Worm (Caenorhabditis elegans) whole organism, L4 larva: Measurements from ENCODE around the gene oac-15.

ENCODE experiments used
- D1046.2 ChIP-seq: fragments of 200-800 bp; sonication (Bioruptor generic); IDR thresholded peaks from 2 replicates; pipeline ENCODE4 v1.3.6; 2022; ENCODE audit warnings: missing genetic modification characterization, missing compliant biosample characterization
- F26F4.8 ChIP-seq: fragments of 200-800 bp; sonication (Bioruptor generic); conservative IDR thresholded peaks from 2 replicates; pipeline ENCODE4 v1.3.6; 2022; ENCODE audit warnings: missing genetic modification characterization, missing compliant biosample characterization
- F49E8.2 ChIP-seq: sonication (generic microtip); optimal IDR thresholded peaks from 2 replicates; lab custom pipeline; 2016; ENCODE audit warnings: missing compliant biosample characterization, mild to moderate bottlenecking, missing genetic modification characterization, borderline replicate concordance
- T26A8.4 ChIP-seq: fragments of 200-800 bp; sonication (Bioruptor generic); IDR thresholded peaks from 2 replicates; pipeline ENCODE4 v1.3.6; 2022; ENCODE audit warnings: missing genetic modification characterization, missing compliant biosample characterization
- Y48G9A.11 ChIP-seq: fragments of 200-800 bp; sonication (Bioruptor generic); IDR thresholded peaks from 2 replicates; pipeline ENCODE4 v1.3.6; 2022; ENCODE audit warnings: missing genetic modification reagents, missing genetic modification characterization, missing compliant biosample characterization
- Y5F2A.4 ChIP-seq: fragments of 200-800 bp; sonication (Bioruptor generic); optimal IDR thresholded peaks from 2 replicates; lab custom pipeline; 2018; ENCODE audit warnings: mild to moderate bottlenecking, missing genetic modification characterization, missing compliant biosample characterization
- Y75B8A.6 ChIP-seq: fragments of 200-800 bp; sonication (Bioruptor generic); IDR thresholded peaks from 2 replicates; pipeline ENCODE4 v1.3.6; 2022; ENCODE audit warnings: missing genetic modification reagents, missing genetic modification characterization, missing compliant biosample characterization
- aly-2 ChIP-seq: sonication (generic microtip); optimal IDR thresholded peaks from 2 replicates; lab custom pipeline; 2018; ENCODE audit warnings: missing biosample characterization, missing genetic modification characterization
- arid-1 ChIP-seq: fragments of 200-800 bp; sonication (Bioruptor generic); conservative IDR thresholded peaks from 2 replicates; pipeline ENCODE4 v1.3.6; 2022; ENCODE audit warnings: missing genetic modification reagents, missing genetic modification characterization, missing compliant biosample characterization
- attf-4 ChIP-seq: sonication (generic microtip); optimal IDR thresholded peaks from 3 replicates; lab custom pipeline; 2017; ENCODE audit warnings: missing biosample characterization, missing genetic modification characterization
- ceh-32 ChIP-seq: sonication (generic microtip); optimal IDR thresholded peaks from 2 replicates; lab custom pipeline; 2016; ENCODE audit warnings: mild to moderate bottlenecking, missing genetic modification characterization, missing compliant biosample characterization; ENCODE audit not compliant: poor library complexity
- ces-1 ChIP-seq: fragments of 150-350 bp; sonication (generic microtip); optimal IDR thresholded peaks from 4 replicates; lab custom pipeline; 2014; ENCODE audit warnings: missing biosample characterization, missing genetic modification reagents, missing genetic modification characterization
- cey-2 ChIP-seq: sonication (generic microtip); optimal IDR thresholded peaks from 3 replicates; lab custom pipeline; 2017; ENCODE audit warnings: missing genetic modification characterization, mild to moderate bottlenecking, missing compliant biosample characterization, antibody characterized with exemption, borderline replicate concordance; ENCODE audit not compliant: insufficient read depth
- daf-8 ChIP-seq: fragments of 200-800 bp; sonication (Bioruptor generic); IDR thresholded peaks from 2 replicates; pipeline ENCODE4 v1.3.6; 2022; ENCODE audit warnings: missing genetic modification characterization, missing compliant biosample characterization
- dmd-6 ChIP-seq: fragments of 200-800 bp; sonication (Bioruptor generic); IDR thresholded peaks from 2 replicates; pipeline ENCODE4 v1.3.6; 2022; ENCODE audit warnings: missing genetic modification reagents, missing genetic modification characterization, missing compliant biosample characterization
- dmd-9 ChIP-seq: fragments of 200-800 bp; sonication (Bioruptor generic); IDR thresholded peaks from 2 replicates; pipeline ENCODE4 v1.3.6; 2022; ENCODE audit warnings: missing genetic modification reagents, missing genetic modification characterization, missing compliant biosample characterization
- duxl-1 ChIP-seq: sonication (generic microtip); optimal IDR thresholded peaks from 2 replicates; lab custom pipeline; 2016; ENCODE audit warnings: mild to moderate bottlenecking, missing genetic modification characterization, moderate library complexity, missing compliant biosample characterization; ENCODE audit not compliant: poor library complexity
- dve-1 ChIP-seq: sonication (generic microtip); optimal IDR thresholded peaks from 2 replicates; lab custom pipeline; 2017; ENCODE audit warnings: antibody characterized with exemption, mild to moderate bottlenecking, missing genetic modification characterization, missing compliant biosample characterization; ENCODE audit not compliant: insufficient read depth
- egl-43 ChIP-seq: fragments of 200-800 bp; sonication (Bioruptor generic); IDR thresholded peaks from 2 replicates; pipeline ENCODE4 v1.3.6; 2022; ENCODE audit warnings: missing genetic modification reagents, missing genetic modification characterization, missing compliant biosample characterization
- fos-1 ChIP-seq: fragments of 150-350 bp; optimal IDR thresholded peaks from 2 replicates; lab custom pipeline; 2014; ENCODE audit warnings: missing biosample characterization, missing genetic modification characterization
- hlh-11 ChIP-seq: fragments of 200-800 bp; sonication (Bioruptor generic); optimal IDR thresholded peaks from 2 replicates; lab custom pipeline; 2018; ENCODE audit warnings: mild to moderate bottlenecking, missing genetic modification characterization, missing compliant biosample characterization
- hmg-1.1 ChIP-seq: fragments of 200-800 bp; sonication (Bioruptor generic); IDR thresholded peaks from 2 replicates; pipeline ENCODE4 v1.3.6; 2022; ENCODE audit warnings: missing genetic modification reagents, missing genetic modification characterization, missing compliant biosample characterization
- lim-7 ChIP-seq: fragments of 200-800 bp; sonication (Bioruptor generic); IDR thresholded peaks from 2 replicates; pipeline ENCODE4 v1.3.6; 2022; ENCODE audit warnings: missing genetic modification characterization, missing compliant biosample characterization
- lin-1 ChIP-seq: fragments of 200-800 bp; sonication (Bioruptor generic); IDR thresholded peaks from 2 replicates; pipeline ENCODE4 v1.3.6; 2022; ENCODE audit warnings: missing genetic modification reagents, missing genetic modification characterization, missing compliant biosample characterization
- lin-15B ChIP-seq: fragments of 150-350 bp; sonication (generic microtip); optimal IDR thresholded peaks from 3 replicates; lab custom pipeline; 2014; ENCODE audit warnings: missing biosample characterization, missing genetic modification characterization
- lin-39 ChIP-seq: fragments of 150-350 bp; optimal IDR thresholded peaks from 2 replicates; lab custom pipeline; 2014; ENCODE audit warnings: missing biosample characterization, missing genetic modification reagents, missing genetic modification characterization
- mdt-29 ChIP-seq: fragments of 200-800 bp; sonication (Bioruptor generic); IDR thresholded peaks from 2 replicates; pipeline ENCODE4 v1.3.6; 2022; ENCODE audit warnings: missing genetic modification reagents, missing genetic modification characterization, missing compliant biosample characterization
- mes-2 ChIP-seq: sonication (generic microtip); optimal IDR thresholded peaks from 2 replicates; lab custom pipeline; 2016; ENCODE audit warnings: missing genotype, mild to moderate bottlenecking, missing genetic modification characterization, missing compliant biosample characterization; ENCODE audit not compliant: poor library complexity, severe bottlenecking
- nhr-25 ChIP-seq: sonication (generic microtip); optimal IDR thresholded peaks from 2 replicates; lab custom pipeline; 2017; ENCODE audit warnings: missing genetic modification characterization, mild to moderate bottlenecking, missing compliant biosample characterization, antibody characterized with exemption, moderate library complexity, borderline replicate concordance; ENCODE audit not compliant: insufficient read depth
- nhr-28 ChIP-seq: fragments of 150-350 bp; optimal IDR thresholded peaks from 2 replicates; lab custom pipeline; 2014; ENCODE audit warnings: missing biosample characterization, missing genetic modification characterization
- nhr-48 ChIP-seq: sonication (generic microtip); optimal IDR thresholded peaks from 2 replicates; lab custom pipeline; 2016; ENCODE audit warnings: mild to moderate bottlenecking, missing genetic modification characterization, missing compliant biosample characterization
- nhr-6 ChIP-seq: fragments of 150-350 bp; optimal IDR thresholded peaks from 2 replicates; lab custom pipeline; 2014; ENCODE audit warnings: missing biosample characterization, missing genetic modification characterization
- php-3 ChIP-seq: fragments of 200-800 bp; sonication (Bioruptor generic); IDR thresholded peaks from 2 replicates; pipeline ENCODE4 v1.3.6; 2022; ENCODE audit warnings: missing genetic modification reagents, missing genetic modification characterization, missing compliant biosample characterization
- pqm-1 ChIP-seq: sonication (generic microtip); optimal IDR thresholded peaks from 2 replicates; lab custom pipeline; 2017; ENCODE audit warnings: missing biosample characterization, missing genetic modification characterization
- tag-97 ChIP-seq: fragments of 200-800 bp; sonication (Bioruptor generic); IDR thresholded peaks from 2 replicates; pipeline ENCODE4 v1.3.6; 2022; ENCODE audit warnings: missing genetic modification characterization, missing compliant biosample characterization
- unc-39 ChIP-seq: sonication (generic microtip); optimal IDR thresholded peaks from 2 replicates; lab custom pipeline; 2017; ENCODE audit warnings: missing biosample characterization, missing genetic modification characterization
- unc-62 ChIP-seq, 3 experiments: fragments of 150-350 bp in 1 of 3; sonication (generic microtip); optimal IDR thresholded peaks in 2 of 3; peaks in 1 of 3; 1 replicate in 1 of 3; 2 replicates in 2 of 3; lab custom pipeline; 2014 to 2017; ENCODE audit warnings: missing biosample characterization in 3 of 3, missing genetic modification characterization in 3 of 3, missing genetic modification reagents in 3 of 3, missing genotype in 1 of 3
- zag-1 ChIP-seq: fragments of 150-350 bp; optimal IDR thresholded peaks from 2 replicates; lab custom pipeline; 2014; ENCODE audit warnings: missing biosample characterization, missing genetic modification characterization

The oac-15 gene

ce11 chrV:16233624-16234023, 23.9 kb upstream of the oac-15 start, which contains the start of gene clec-233:
Gene clec-233, plus strand, starts transcription at chrV:16233924.
- no peak for TF ChIP-seq nhr-25 (tag; lab: Kevin White, UChicago)
- no peak for TF ChIP-seq Y75B8A.6 (GFP tag; lab: Robert Waterston, UW)
- no peak for TF ChIP-seq T26A8.4
- no peak for TF ChIP-seq duxl-1 (tag; lab: Kevin White, UChicago)
- no peak for TF ChIP-seq dmd-9
- TF ChIP-seq zag-1 (tag; lab: Kevin White, UChicago) = no peak
- TF ChIP-seq tag-97 (GFP tag; lab: Robert Waterston, UW) = no peak
- no peak for TF ChIP-seq dve-1 (tag; lab: Kevin White, UChicago)
- no peak for TF ChIP-seq F49E8.2 (tag; lab: Kevin White, UChicago)
- TF ChIP-seq fos-1 = no peak
- no peak for TF ChIP-seq hmg-1.1 (GFP tag; lab: Robert Waterston, UW)
- TF ChIP-seq hlh-11 (tag; lab: Kevin White, UChicago) = no peak
- TF ChIP-seq daf-8 (GFP tag; lab: Robert Waterston, UW) = no peak

DNA sequence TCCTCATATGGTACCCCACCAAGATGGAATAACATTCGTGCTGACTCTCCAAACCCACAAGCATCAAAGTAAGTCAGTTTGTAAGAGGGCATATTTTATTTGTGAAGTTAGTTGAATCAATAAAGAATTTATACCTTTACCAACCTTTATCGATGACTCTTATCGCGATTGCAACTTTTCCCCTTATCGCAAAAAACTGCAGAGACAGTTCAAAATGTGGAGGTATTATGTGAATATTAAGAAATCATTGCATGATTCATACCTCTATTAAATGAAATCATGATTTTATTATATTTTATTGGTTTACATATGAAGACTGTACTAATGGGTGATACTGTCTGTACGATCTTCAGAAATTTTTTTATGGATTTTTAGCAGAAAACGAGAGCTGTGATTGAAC, 22.4 kb upstream of the oac-15 start, which contains the start of gene gst-22:
gst-22 (minus strand) TSS at position 103 of the 400 bp plus-strand sequence.
- TF ChIP-seq hlh-11 (tag; lab: Kevin White, UChicago) = peak; percentile 24
- no peak for TF ChIP-seq F26F4.8 (GFP tag; lab: Robert Waterston, UW)
- TF ChIP-seq nhr-48 (tag; lab: Kevin White, UChicago) = no peak
- no peak for TF ChIP-seq cey-2 (tag; lab: Kevin White, UChicago)
- TF ChIP-seq nhr-28 (tag; lab: Kevin White, UChicago) = peak; percentile 44
- no peak for TF ChIP-seq Y5F2A.4 (GFP tag; lab: Kevin White, UChicago)
- peak; percentile 82 for TF ChIP-seq pqm-1 (tag; lab: Kevin White, UChicago)
- no peak for TF ChIP-seq attf-4 (tag; lab: Kevin White, UChicago)
- TF ChIP-seq ces-1 = no peak
- TF ChIP-seq dmd-6 (GFP tag; lab: Robert Waterston, UW) = peak; percentile 82
- TF ChIP-seq nhr-6 (tag; lab: Kevin White, UChicago) = no peak
- TF ChIP-seq php-3 (GFP tag; lab: Robert Waterston, UW) = peak; percentile 87
- TF ChIP-seq unc-39 = no peak

- no peak for TF ChIP-seq daf-8 (GFP tag; lab: Robert Waterston, UW)
- no peak for TF ChIP-seq nhr-25 (tag; lab: Kevin White, UChicago)
- TF ChIP-seq lim-7 (GFP tag; lab: Robert Waterston, UW) = no peak
- TF ChIP-seq arid-1 (GFP tag; lab: Robert Waterston, UW) = no peak
- TF ChIP-seq lin-39 = no peak
- TF ChIP-seq egl-43 (GFP tag; lab: Robert Waterston, UW) = no peak
- no peak for TF ChIP-seq aly-2 (tag; lab: Kevin White, UChicago)
- no peak for TF ChIP-seq lin-15B (tag; lab: Kevin White, UChicago)
- TF ChIP-seq mdt-29 (GFP tag; lab: Robert Waterston, UW) = no peak
- no peak for TF ChIP-seq mes-2 (tag; lab: Kevin White, UChicago)
- TF ChIP-seq, all 104 proteins: peak for 0
Observed at ce11 chrV:16229896-16230295, 20.2 kb upstream of the oac-15 start, which contains the start of the genes F21H7.2 and F21H7.12. Gene F21H7.2, minus strand, starts transcription at chrV:16229996. Gene F21H7.12, plus strand, starts transcription at chrV:16230165.

ce11 chrV:16229439-16229838, 19.7 kb upstream of the oac-15 start:
- peak in 1 of 2 experiments; percentile 97 for TF ChIP-seq unc-62 (GFP tag; optimal IDR thresholded peaks at IDR 0.05 in 1 of 2; lab: Kevin White, UChicago)
- no peak for TF ChIP-seq unc-62 (tag; optimal IDR thresholded peaks at IDR 0.05; lab: Kevin White, UChicago)
- no peak for TF ChIP-seq D1046.2 (GFP tag; lab: Robert Waterston, UW)
- TF ChIP-seq tag-97 (GFP tag; lab: Robert Waterston, UW) = no peak
- no peak for TF ChIP-seq lin-1 (GFP tag; lab: Robert Waterston, UW)
- no peak for TF ChIP-seq daf-8 (GFP tag; lab: Robert Waterston, UW)
- no peak for TF ChIP-seq unc-39
- no peak for TF ChIP-seq lin-15B (tag; lab: Kevin White, UChicago)
- TF ChIP-seq ceh-32 (tag; lab: Kevin White, UChicago) = no peak
- no peak for TF ChIP-seq Y48G9A.11 (GFP tag; lab: Robert Waterston, UW)
